Worm (Caenorhabditis elegans) whole organism, late embryonic: ENCODE results near the gene Y48E1B.8.

Experiments
- ceh-14 ChIP-seq: sonication (generic microtip); optimal IDR thresholded peaks from 2 replicates; lab custom pipeline; 2016; ENCODE audit warnings: missing genotype, missing genetic modification characterization, missing compliant biosample characterization
- ceh-45 ChIP-seq: fragments of 200-800 bp; sonication (Bioruptor generic); IDR thresholded peaks from 2 replicates; pipeline ENCODE4 v1.3.6; 2022; ENCODE audit warnings: missing genetic modification reagents, missing genetic modification characterization, missing compliant biosample characterization
- elt-2 ChIP-seq: sonication (generic microtip); optimal IDR thresholded peaks from 2 replicates; lab custom pipeline; 2016; ENCODE audit warnings: missing genetic modification reagents, missing genetic modification characterization, missing compliant biosample characterization
- fkh-10 ChIP-seq: fragments of 150-350 bp; optimal IDR thresholded peaks from 2 replicates; lab custom pipeline; 2014; ENCODE audit warnings: missing biosample characterization, missing genetic modification reagents, missing genetic modification characterization
- hlh-13 ChIP-seq: fragments of 200-800 bp; sonication (Bioruptor generic); optimal IDR thresholded peaks from 2 replicates; lab custom pipeline; 2018; ENCODE audit warnings: mild to moderate bottlenecking, missing genetic modification characterization, missing compliant biosample characterization
- lin-11 ChIP-seq: fragments of 200-800 bp; sonication (Bioruptor generic); optimal IDR thresholded peaks from 2 replicates; lab custom pipeline; 2018; ENCODE audit warnings: mild to moderate bottlenecking, missing genetic modification characterization, missing compliant biosample characterization
- nhr-232 ChIP-seq: sonication (generic microtip); optimal IDR thresholded peaks from 2 replicates; lab custom pipeline; 2016; ENCODE audit warnings: missing genetic modification characterization, missing compliant biosample characterization
- pqm-1 ChIP-seq: sonication (generic microtip); optimal IDR thresholded peaks from 2 replicates; lab custom pipeline; 2016; ENCODE audit warnings: missing genetic modification characterization, missing compliant biosample characterization
- rnt-1 ChIP-seq: sonication (generic microtip); optimal IDR thresholded peaks from 2 replicates; lab custom pipeline; 2016; ENCODE audit warnings: missing genetic modification characterization, missing compliant biosample characterization
- sox-4 ChIP-seq: sonication (generic microtip); optimal IDR thresholded peaks from 2 replicates; lab custom pipeline; 2017; ENCODE audit warnings: mild to moderate bottlenecking, missing genetic modification characterization, inconsistent platforms, missing compliant biosample characterization
- tbx-2 ChIP-seq: sonication (generic microtip); optimal IDR thresholded peaks from 2 replicates; lab custom pipeline; 2016; ENCODE audit warnings: missing genetic modification characterization, missing compliant biosample characterization
- unc-55 ChIP-seq: sonication (generic microtip); optimal IDR thresholded peaks from 2 replicates; lab custom pipeline; 2017; ENCODE audit warnings: missing biosample characterization, missing genetic modification reagents, missing genetic modification characterization

ce11 chrII:13593659-13594221 lies 8.2 kb downstream of the Y48E1B.8 start, which contains the start of gene clec-146:
- TF ChIP-seq tbx-2 (tag; lab: Kevin White, UChicago) (no peak), ceh-14 (tag; lab: Kevin White, UChicago) (no peak), hlh-13 (GFP tag; lab: Kevin White, UChicago) (no peak), nhr-232 (tag; lab: Kevin White, UChicago) (no peak), ceh-45 (GFP tag; lab: Robert Waterston, UW) (no peak), lin-11 (tag; lab: Kevin White, UChicago) (no peak), unc-55 (GFP tag; lab: Kevin White, UChicago) (no peak), pqm-1 (tag; lab: Kevin White, UChicago) (no peak), sox-4 (tag; lab: Kevin White, UChicago) (no peak), elt-2 (tag; lab: Kevin White, UChicago) (no peak), fkh-10 (GFP tag; lab: Kevin White, UChicago) (no peak), rnt-1 (no peak)
